Worm (Caenorhabditis elegans) whole organism, L4/young adult: ENCODE measurements around the gene lgc-46.

ENCODE experiments used
- W03F9.2 ChIP-seq: fragments of 150-350 bp; optimal IDR thresholded peaks from 2 replicates; lab custom pipeline; 2014; ENCODE audit warnings: missing biosample characterization, missing genetic modification characterization
- him-1 ChIP-seq: sonication (generic microtip); optimal IDR thresholded peaks from 2 replicates; lab custom pipeline; 2016; ENCODE audit warnings: missing genotype, missing genetic modification reagents, missing genetic modification characterization, missing compliant biosample characterization

- TF ChIP-seq W03F9.2 (no peak), him-1 (tag; lab: Kevin White, UChicago) (no peak)
Observed at ce11 chrIII:1147863-1148262, 12.0 kb upstream of the lgc-46 start.
